Worm (Caenorhabditis elegans) whole organism, L4 larva: ENCODE measurements around the gene F32D8.14.

Experiments
- F26F4.8 ChIP-seq: fragments of 200-800 bp; sonication (Bioruptor generic); conservative IDR thresholded peaks from 2 replicates; pipeline ENCODE4 v1.3.6; 2022; ENCODE audit warnings: missing genetic modification characterization, missing compliant biosample characterization
- F49E8.2 ChIP-seq: sonication (generic microtip); optimal IDR thresholded peaks from 2 replicates; lab custom pipeline; 2016; ENCODE audit warnings: missing compliant biosample characterization, mild to moderate bottlenecking, missing genetic modification characterization, borderline replicate concordance
- ceh-62 ChIP-seq: sonication (generic microtip); optimal IDR thresholded peaks from 2 replicates; lab custom pipeline; 2017; ENCODE audit warnings: missing biosample characterization, missing genetic modification characterization
- ctbp-1 ChIP-seq: fragments of 200-800 bp; sonication (Bioruptor generic); IDR thresholded peaks from 2 replicates; pipeline ENCODE4 v1.3.6; 2022; ENCODE audit warnings: missing genetic modification reagents, missing genetic modification characterization, missing compliant biosample characterization
- daf-19 ChIP-seq: fragments of 200-800 bp; sonication (Bioruptor generic); conservative IDR thresholded peaks from 2 replicates; pipeline ENCODE4 v1.3.6; 2022; ENCODE audit warnings: missing genetic modification characterization, missing compliant biosample characterization
- dpl-1 ChIP-seq: fragments of 150-350 bp; optimal IDR thresholded peaks from 2 replicates; lab custom pipeline; 2014; ENCODE audit warnings: missing biosample characterization, missing genetic modification reagents, missing genetic modification characterization
- egl-27 ChIP-seq: sonication (generic microtip); optimal IDR thresholded peaks from 3 replicates; lab custom pipeline; 2017; ENCODE audit warnings: missing biosample characterization, missing genetic modification reagents, missing genetic modification characterization
- fkh-10 ChIP-seq: fragments of 150-350 bp; optimal IDR thresholded peaks from 2 replicates; lab custom pipeline; 2014; ENCODE audit warnings: missing biosample characterization, missing genetic modification reagents, missing genetic modification characterization
- fos-1 ChIP-seq: fragments of 150-350 bp; optimal IDR thresholded peaks from 2 replicates; lab custom pipeline; 2014; ENCODE audit warnings: missing biosample characterization, missing genetic modification characterization
- nhr-76 ChIP-seq: fragments of 150-350 bp; optimal IDR thresholded peaks from 2 replicates; lab custom pipeline; 2014; ENCODE audit warnings: missing biosample characterization, missing genetic modification characterization
- nhr-77 ChIP-seq: fragments of 150-350 bp; optimal IDR thresholded peaks from 2 replicates; lab custom pipeline; 2014; ENCODE audit warnings: missing biosample characterization, missing genetic modification characterization
- pha-4 ChIP-seq, 2 experiments: fragments of 150-350 bp in 1 of 2; fragments of 200-800 bp in 1 of 2; sonication (Bioruptor generic) in 1 of 2; IDR thresholded peaks in 1 of 2; optimal IDR thresholded peaks in 1 of 2; 2 replicates each; pipeline versions ENCODE4 v1.3.6 to Lab custom; 2014 to 2022; ENCODE audit warnings: missing genetic modification characterization in 2 of 2, missing genetic modification reagents in 2 of 2, missing biosample characterization in 1 of 2, missing compliant biosample characterization in 1 of 2
- ztf-11 ChIP-seq: fragments of 150-350 bp; optimal IDR thresholded peaks from 2 replicates; lab custom pipeline; 2014; ENCODE audit warnings: missing biosample characterization, missing genetic modification characterization

- TF ChIP-seq nhr-77 (tag; lab: Kevin White, UChicago) (no peak), nhr-76 (tag; lab: Kevin White, UChicago) (no peak), ztf-11 (tag; lab: Kevin White, UChicago) (no peak), daf-19 (GFP tag; lab: Robert Waterston, UW) (no peak), egl-27 (tag; lab: Kevin White, UChicago) (no peak), dpl-1 (GFP tag; lab: Kevin White, UChicago) (no peak), F49E8.2 (tag; lab: Kevin White, UChicago) (no peak), fkh-10 (GFP tag; lab: Kevin White, UChicago) (no peak), fos-1 (no peak), ceh-62 (tag; lab: Kevin White, UChicago) (no peak), F26F4.8 (GFP tag; lab: Robert Waterston, UW) (no peak), ctbp-1 (GFP tag; lab: Robert Waterston, UW) (no peak), pha-4 (GFP tag; IDR thresholded peaks at IDR 0.05; lab: Robert Waterston, UW) (no peak), pha-4 (tag; optimal IDR thresholded peaks at IDR 0.05; lab: Kevin White, UChicago) (no peak)
Measured at ce11 chrV:10887564-10887963, 7.0 kb downstream of the F32D8.14 start.
